Fruit fly (Drosophila melanogaster) whole organism, embryonic: ENCODE data around the gene Tango5.

ENCODE experiments used
- Aef1 ChIP-seq: fragments of 200-800 bp; sonication (Bioruptor generic); IDR thresholded peaks from 3 replicates; pipeline ENCODE4 v1.3.6; 2022; ENCODE audit warnings: missing biosample characterization, missing genetic modification characterization
- CG10274 ChIP-seq: fragments of 200-800 bp; sonication (Bioruptor generic); optimal IDR thresholded peaks from 3 replicates; lab custom pipeline; 2017; ENCODE audit warnings: missing biosample characterization, mild to moderate bottlenecking, missing genetic modification characterization
- CG10321 ChIP-seq: fragments of 200-800 bp; sonication (Bioruptor generic); IDR thresholded peaks from 2 replicates; pipeline ENCODE4 v1.3.6; 2022; ENCODE audit warnings: missing biosample characterization, missing genetic modification characterization
- CG10431 ChIP-seq: fragments of 200-800 bp; sonication (Bioruptor generic); optimal IDR thresholded peaks from 3 replicates; lab custom pipeline; 2018; ENCODE audit warnings: missing biosample characterization, mild to moderate bottlenecking, missing genetic modification characterization
- CG10543 ChIP-seq: fragments of 200-800 bp; sonication (Bioruptor generic); optimal IDR thresholded peaks from 3 replicates; lab custom pipeline; 2017; ENCODE audit warnings: missing biosample characterization, mild to moderate bottlenecking, missing genetic modification characterization, moderate library complexity
- CG12071 ChIP-seq: fragments of 200-800 bp; sonication (Bioruptor generic); optimal IDR thresholded peaks from 3 replicates; lab custom pipeline; 2018; ENCODE audit warnings: missing biosample characterization, mild to moderate bottlenecking, missing genetic modification characterization
- CG12299 ChIP-seq: fragments of 200-800 bp; sonication (Bioruptor generic); optimal IDR thresholded peaks from 2 replicates; lab custom pipeline; 2018; ENCODE audit warnings: missing biosample characterization, mild to moderate bottlenecking, missing genetic modification characterization
- CG12391 ChIP-seq: fragments of 200-800 bp; sonication (Bioruptor generic); optimal IDR thresholded peaks from 3 replicates; lab custom pipeline; 2018; ENCODE audit warnings: missing biosample characterization, mild to moderate bottlenecking, missing genetic modification characterization, moderate library complexity
- CG14014 ChIP-seq: fragments of 200-800 bp; sonication (Bioruptor generic); IDR thresholded peaks from 2 replicates; pipeline ENCODE4 v1.3.6; 2022; ENCODE audit warnings: missing biosample characterization, missing genetic modification characterization
- CG14441 ChIP-seq: fragments of 200-800 bp; sonication (Bioruptor generic); IDR thresholded peaks from 2 replicates; pipeline ENCODE4 v1.3.6; 2022; ENCODE audit warnings: missing biosample characterization, missing genetic modification characterization
- CG18599 ChIP-seq: fragments of 200-800 bp; sonication (Bioruptor generic); optimal IDR thresholded peaks from 3 replicates; lab custom pipeline; 2017; ENCODE audit warnings: missing biosample characterization, missing genetic modification characterization, mild to moderate bottlenecking, moderate library complexity, missing genetic modification reagents
- CG2116 ChIP-seq: fragments of 200-800 bp; sonication (Bioruptor generic); optimal IDR thresholded peaks from 3 replicates; lab custom pipeline; 2018; ENCODE audit warnings: missing biosample characterization, mild to moderate bottlenecking, missing genetic modification characterization
- CG2199 ChIP-seq: fragments of 200-800 bp; sonication (Bioruptor generic); IDR thresholded peaks from 3 replicates; pipeline ENCODE4 v1.3.6; 2022; ENCODE audit warnings: missing biosample characterization, missing genetic modification characterization
- CG2678 ChIP-seq: fragments of 200-800 bp; sonication (Bioruptor generic); optimal IDR thresholded peaks from 3 replicates; lab custom pipeline; 2019; ENCODE audit warnings: missing biosample characterization, mild to moderate bottlenecking, missing genetic modification characterization, moderate library complexity
- CG30431 ChIP-seq: fragments of 200-800 bp; sonication (Bioruptor generic); optimal IDR thresholded peaks from 2 replicates; lab custom pipeline; 2017; ENCODE audit warnings: missing biosample characterization, missing genetic modification characterization
- CG31224 ChIP-seq: fragments of 200-800 bp; sonication (Bioruptor generic); IDR thresholded peaks from 2 replicates; pipeline ENCODE4 v1.3.6; 2022; ENCODE audit warnings: missing biosample characterization, missing genetic modification characterization
- CG32767 ChIP-seq: fragments of 200-800 bp; sonication (Bioruptor generic); IDR thresholded peaks from 2 replicates; pipeline ENCODE4 v1.3.6; 2022; ENCODE audit warnings: missing biosample characterization, missing genetic modification characterization
- CG33557 ChIP-seq: fragments of 200-800 bp; sonication (Bioruptor generic); optimal IDR thresholded peaks from 2 replicates; lab custom pipeline; 2019; ENCODE audit warnings: missing biosample characterization, mild to moderate bottlenecking, missing genetic modification characterization, moderate library complexity
- CG3838 ChIP-seq: fragments of 200-800 bp; sonication (Bioruptor generic); optimal IDR thresholded peaks from 3 replicates; lab custom pipeline; 2016; ENCODE audit warnings: missing biosample characterization, missing genetic modification characterization
- CG4360 ChIP-seq: fragments of 200-800 bp; sonication (Bioruptor generic); IDR thresholded peaks from 2 replicates; pipeline ENCODE4 v1.3.6; 2022; ENCODE audit warnings: missing biosample characterization, missing genetic modification characterization
- CG43689 ChIP-seq: fragments of 200-800 bp; sonication (Bioruptor generic); IDR thresholded peaks from 2 replicates; pipeline ENCODE4 v1.3.6; 2022; ENCODE audit warnings: missing biosample characterization, missing genetic modification characterization
- CG6272 ChIP-seq: fragments of 200-800 bp; sonication (Bioruptor generic); IDR thresholded peaks from 2 replicates; pipeline ENCODE4 v1.3.6; 2022; ENCODE audit warnings: missing biosample characterization, missing genetic modification characterization
- CG6654 ChIP-seq: fragments of 200-800 bp; sonication (Bioruptor generic); optimal IDR thresholded peaks from 2 replicates; lab custom pipeline; 2017; ENCODE audit warnings: missing biosample characterization, mild to moderate bottlenecking, missing genetic modification characterization
- CG6689 ChIP-seq: fragments of 200-800 bp; sonication (Bioruptor generic); IDR thresholded peaks from 2 replicates; pipeline ENCODE4 v1.3.6; 2022; ENCODE audit warnings: missing biosample characterization, missing genetic modification characterization
- CTCF ChIP-seq: fragments of 200-800 bp; sonication (Bioruptor generic); optimal IDR thresholded peaks from 2 replicates; lab custom pipeline; 2017; ENCODE audit warnings: missing biosample characterization, mild to moderate bottlenecking, missing genetic modification characterization, moderate library complexity
- ERR ChIP-seq: fragments of 200-800 bp; sonication (Bioruptor generic); optimal IDR thresholded peaks from 2 replicates; lab custom pipeline; 2016; ENCODE audit warnings: missing biosample characterization, missing genetic modification characterization
- Elba2 ChIP-seq: fragments of 200-800 bp; sonication (Bioruptor generic); optimal IDR thresholded peaks from 3 replicates; lab custom pipeline; 2016; ENCODE audit warnings: missing biosample characterization, missing genetic modification characterization
- HLH4C ChIP-seq: fragments of 200-800 bp; sonication (Bioruptor generic); IDR thresholded peaks from 3 replicates; pipeline ENCODE4 v1.3.6; 2022; ENCODE audit warnings: missing biosample characterization, missing genetic modification characterization; ENCODE audit not compliant: partially characterized antibody
- Kr ChIP-seq: fragments of 200-800 bp; sonication (Bioruptor generic); optimal IDR thresholded peaks from 2 replicates; lab custom pipeline; 2017; ENCODE audit warnings: missing biosample characterization, mild to moderate bottlenecking, missing genetic modification characterization
- Lpt ChIP-seq: fragments of >200 bp; optimal IDR thresholded peaks from 2 replicates; lab custom pipeline; 2018; ENCODE audit warnings: missing biosample characterization, missing genetic modification characterization
- Sox102F ChIP-seq: fragments of 200-800 bp; sonication (Bioruptor generic); optimal IDR thresholded peaks from 2 replicates; lab custom pipeline; 2018; ENCODE audit warnings: missing biosample characterization, mild to moderate bottlenecking, missing genetic modification characterization, moderate library complexity
- Sry-δ ChIP-seq: fragments of 200-800 bp; sonication (Bioruptor generic); optimal IDR thresholded peaks from 2 replicates; lab custom pipeline; 2016; ENCODE audit warnings: missing biosample characterization, missing genetic modification characterization
- Tbp ChIP-seq: fragments of >200 bp; optimal IDR thresholded peaks from 2 replicates; lab custom pipeline; 2018; ENCODE audit warnings: missing biosample characterization, missing genetic modification characterization
- Trl ChIP-seq, 3 experiments: fragments of >200 bp in 2 of 3; fragments of 200-800 bp in 1 of 3; sonication (Bioruptor generic) in 1 of 3; optimal IDR thresholded peaks; 2 replicates in 1 of 3; 3 replicates in 2 of 3; lab custom pipeline; 2016 to 2017; ENCODE audit warnings: missing biosample characterization in 1 of 3, missing genetic modification characterization in 1 of 3
- ab ChIP-seq: fragments of 200-800 bp; sonication (Bioruptor generic); optimal IDR thresholded peaks from 2 replicates; lab custom pipeline; 2016; ENCODE audit warnings: missing biosample characterization, missing genetic modification characterization
- bcd ChIP-seq: fragments of 200-800 bp; sonication (Bioruptor generic); optimal IDR thresholded peaks from 2 replicates; lab custom pipeline; 2017; ENCODE audit warnings: missing biosample characterization, mild to moderate bottlenecking, missing genetic modification characterization
- bowl ChIP-seq: fragments of 200-800 bp; sonication (Bioruptor generic); IDR thresholded peaks from 2 replicates; pipeline ENCODE4 v1.3.6; 2022; ENCODE audit warnings: missing biosample characterization, missing genetic modification characterization
- bsh ChIP-seq, 2 experiments: fragments of 200-800 bp; sonication (Bioruptor generic); optimal IDR thresholded peaks; 2 replicates each; lab custom pipeline; 2017 to 2018; ENCODE audit warnings: mild to moderate bottlenecking in 2 of 2, missing biosample characterization in 2 of 2, missing genetic modification characterization in 2 of 2, moderate library complexity in 1 of 2
- cato ChIP-seq: fragments of 200-800 bp; sonication (Bioruptor generic); optimal IDR thresholded peaks from 2 replicates; lab custom pipeline; 2016; ENCODE audit warnings: missing biosample characterization, missing genetic modification characterization, borderline replicate concordance
- chinmo ChIP-seq: fragments of 200-800 bp; sonication (Bioruptor generic); IDR thresholded peaks from 4 replicates; pipeline ENCODE4 v1.3.6; 2022; ENCODE audit warnings: missing biosample characterization, missing genetic modification characterization; ENCODE audit not compliant: partially characterized antibody
- chm ChIP-seq: fragments of 200-800 bp; sonication (Bioruptor generic); IDR thresholded peaks from 2 replicates; pipeline ENCODE4 v1.3.6; 2022; ENCODE audit warnings: missing biosample characterization, missing genetic modification characterization
- ci ChIP-seq: fragments of 200-800 bp; sonication (Bioruptor generic); IDR thresholded peaks from 3 replicates; pipeline ENCODE4 v1.3.6; 2022; ENCODE audit warnings: missing biosample characterization, missing genetic modification characterization
- crol ChIP-seq: fragments of 200-800 bp; sonication (Bioruptor generic); IDR thresholded peaks from 2 replicates; pipeline ENCODE4 v1.3.6; 2022; ENCODE audit warnings: missing biosample characterization, missing genetic modification characterization
- da ChIP-seq: fragments of 200-800 bp; sonication (Bioruptor generic); optimal IDR thresholded peaks from 2 replicates; lab custom pipeline; 2016; ENCODE audit warnings: missing biosample characterization, missing genetic modification characterization
- ems ChIP-seq: fragments of 200-800 bp; sonication (Bioruptor generic); optimal IDR thresholded peaks from 3 replicates; lab custom pipeline; 2016; ENCODE audit warnings: missing biosample characterization, missing genetic modification characterization
- lola ChIP-seq, 3 experiments: fragments of >200 bp in 2 of 3; fragments of 200-800 bp in 1 of 3; sonication (Bioruptor generic) in 1 of 3; optimal IDR thresholded peaks; 2 replicates each; lab custom pipeline; 2017 to 2019; ENCODE audit warnings: missing biosample characterization in 3 of 3, missing genetic modification characterization in 3 of 3, mild to moderate bottlenecking in 1 of 3, moderate library complexity in 1 of 3
- p53 ChIP-seq: fragments of 200-800 bp; sonication (Bioruptor generic); optimal IDR thresholded peaks from 2 replicates; lab custom pipeline; 2016; ENCODE audit warnings: missing biosample characterization, missing genetic modification characterization
- pnt ChIP-seq: fragments of 200-800 bp; sonication (Bioruptor generic); optimal IDR thresholded peaks from 3 replicates; lab custom pipeline; 2016; ENCODE audit warnings: missing biosample characterization, missing genetic modification characterization
- sd ChIP-seq: fragments of 200-800 bp; sonication (Bioruptor generic); optimal IDR thresholded peaks from 3 replicates; lab custom pipeline; 2018; ENCODE audit warnings: missing biosample characterization, mild to moderate bottlenecking, missing genetic modification characterization, moderate library complexity
- sqz ChIP-seq: fragments of 200-800 bp; sonication (Bioruptor generic); optimal IDR thresholded peaks from 3 replicates; lab custom pipeline; 2018; ENCODE audit warnings: missing biosample characterization, mild to moderate bottlenecking, missing genetic modification characterization
- trem ChIP-seq: fragments of 200-800 bp; optimal IDR thresholded peaks from 3 replicates; lab custom pipeline; 2019; ENCODE audit warnings: missing biosample characterization, mild to moderate bottlenecking, missing genetic modification characterization, moderate library complexity

The Tango5 gene

dm6 chrX:10801827-10802456 is 37.7 kb upstream of the Tango5 start (continued):
- TF ChIP-seq CG33557 (no peak), lola (GFP tag; optimal IDR thresholded peaks at IDR 0.05; lab: Kevin White, UChicago) (no peak), p53 (GFP tag; lab: Kevin White, UChicago) (no peak), CG10431 (no peak), chm (GFP tag; lab: Robert Waterston, UW) (no peak), CG12071 (no peak), da (GFP tag; lab: Kevin White, UChicago) (peak; percentile 17), Elba2 (GFP tag; lab: Kevin White, UChicago) (peak; percentile 68), Sox102F (no peak), cato (GFP tag; lab: Kevin White, UChicago) (no peak), HLH4C (GFP tag; lab: Robert Waterston, UW) (no peak), CG43689 (no peak), Trl (optimal IDR thresholded peaks at IDR 0.05; lab: Kevin White, UChicago) (peak; percentile 34 to 64), Trl (GFP tag; optimal IDR thresholded peaks at IDR 0.05; lab: Kevin White, UChicago) (no peak), crol (GFP tag; lab: Robert Waterston, UW) (peak; percentile 29; the same call in 1 of the 2 replicates), CG3838 (GFP tag; lab: Kevin White, UChicago) (peak; percentile 28), CG10274 (GFP tag; lab: Kevin White, UChicago) (no peak), ems (GFP tag; lab: Kevin White, UChicago) (no peak), Aef1 (GFP tag; lab: Robert Waterston, UW) (no peak), ab (no peak), Sry-δ (GFP tag; lab: Kevin White, UChicago) (no peak), trem (tag; lab: Kevin White, UChicago) (no peak), CG30431 (GFP tag; lab: Kevin White, UChicago) (no peak), CG6654 (GFP tag; lab: Kevin White, UChicago) (peak; percentile 95), CG10543 (GFP tag; lab: Kevin White, UChicago) (no peak), CG10321 (GFP tag; lab: Robert Waterston, UW) (0 out of 2 replicates have a peak, but pooled peaks have one; percentile 5), CG14441 (GFP tag; lab: Robert Waterston, UW) (no peak), Kr (GFP tag; lab: Kevin White, UChicago) (no peak), CG2678 (tag; lab: Kevin White, UChicago) (no peak), CG4360 (GFP tag; lab: Robert Waterston, UW) (peak; percentile 89), CTCF (GFP tag; lab: Kevin White, UChicago) (no peak), Tbp (GFP tag; lab: Kevin White, UChicago) (no peak), CG14014 (no peak), ERR (GFP tag; lab: Kevin White, UChicago) (no peak), CG2116 (no peak)

dm6 chrX:10801033-10801432 is 36.8 kb upstream of the Tango5 start:
- TF ChIP-seq sd (tag; lab: Kevin White, UChicago) (peak; percentile 93), sqz (GFP tag; lab: Kevin White, UChicago) (peak; percentile 74), CG12391 (tag; lab: Kevin White, UChicago) (no peak), CG18599 (no peak), CG12299 (tag; lab: Kevin White, UChicago) (no peak), CG14014 (no peak), CG2199 (no peak), chinmo (GFP tag; lab: Robert Waterston, UW) (0 out of 4 replicates have a peak, but pooled peaks have one; percentile 20), bsh (GFP tag; optimal IDR thresholded peaks at IDR 0.05; lab: Kevin White, UChicago) (peak in 1 of 2 experiments; percentile 36), bowl (no peak), Lpt (GFP tag; lab: Kevin White, UChicago) (no peak), bcd (GFP tag; lab: Kevin White, UChicago) (no peak), CG32767 (no peak), ci (no peak), Trl (optimal IDR thresholded peaks at IDR 0.05; lab: Kevin White, UChicago) (peak; percentile 38 to 46), Trl (GFP tag; optimal IDR thresholded peaks at IDR 0.05; lab: Kevin White, UChicago) (no peak), CG6272 (no peak), crol (GFP tag; lab: Robert Waterston, UW) (peak; percentile 31; the same call in 1 of the 2 replicates), pnt (GFP tag; lab: Kevin White, UChicago) (no peak), CG6689 (GFP tag; lab: Robert Waterston, UW) (no peak), CG31224 (GFP tag; lab: Robert Waterston, UW) (no peak)
